Worm (Caenorhabditis elegans) whole organism, L3 larva: Measurements from ENCODE around the gene pqn-78.
A peak's percentile ranks its signal among the peaks of the same experiment; 100 is the strongest.

ENCODE experiments used
- R02D3.7 ChIP-seq: fragments of 150-350 bp; optimal IDR thresholded peaks from 2 replicates; lab custom pipeline; 2014; ENCODE audit warnings: missing biosample characterization, missing genetic modification characterization
- ZK546.5 ChIP-seq: sonication (generic microtip); optimal IDR thresholded peaks from 2 replicates; lab custom pipeline; 2017; ENCODE audit warnings: missing biosample characterization, missing genetic modification characterization
- aly-2 ChIP-seq: fragments of 150-350 bp; optimal IDR thresholded peaks from 2 replicates; lab custom pipeline; 2014; ENCODE audit warnings: missing biosample characterization, missing genetic modification characterization
- ama-1 ChIP-seq: fragments of 150-350 bp; optimal IDR thresholded peaks from 2 replicates; lab custom pipeline; 2018
- ceh-16 ChIP-seq: sonication (generic microtip); optimal IDR thresholded peaks from 2 replicates; lab custom pipeline; 2017; ENCODE audit warnings: missing biosample characterization, missing genetic modification characterization
- ceh-28 ChIP-seq: fragments of 150-350 bp; optimal IDR thresholded peaks from 2 replicates; lab custom pipeline; 2014; ENCODE audit warnings: missing biosample characterization, missing genetic modification reagents, missing genetic modification characterization
- ceh-82 ChIP-seq: fragments of 150-350 bp; optimal IDR thresholded peaks from 2 replicates; lab custom pipeline; 2014; ENCODE audit warnings: missing biosample characterization, missing genetic modification characterization
- ceh-9 ChIP-seq: sonication (generic microtip); optimal IDR thresholded peaks from 2 replicates; lab custom pipeline; 2018; ENCODE audit warnings: missing biosample characterization, missing genetic modification characterization
- daf-12 ChIP-seq: fragments of 150-350 bp; optimal IDR thresholded peaks from 2 replicates; lab custom pipeline; 2014; ENCODE audit warnings: missing biosample characterization, missing genetic modification reagents, missing genetic modification characterization
- egl-27 ChIP-seq: sonication (generic microtip); optimal IDR thresholded peaks from 4 replicates; lab custom pipeline; 2017; ENCODE audit warnings: missing biosample characterization, missing genetic modification reagents, missing genetic modification characterization
- egl-5 ChIP-seq: fragments of 150-350 bp; optimal IDR thresholded peaks from 2 replicates; lab custom pipeline; 2017; ENCODE audit warnings: missing biosample characterization, missing genetic modification reagents, missing genetic modification characterization, inconsistent platforms
- elt-1 ChIP-seq: fragments of 150-350 bp; optimal IDR thresholded peaks from 2 replicates; lab custom pipeline; 2014; ENCODE audit warnings: missing biosample characterization, missing genetic modification characterization
- elt-2 ChIP-seq: sonication (generic microtip); optimal IDR thresholded peaks from 2 replicates; lab custom pipeline; 2016; ENCODE audit warnings: missing genetic modification reagents, mild to moderate bottlenecking, missing genetic modification characterization, missing compliant biosample characterization
- elt-3 ChIP-seq, 3 experiments: fragments of 150-350 bp in 1 of 3; sonication (generic microtip) in 2 of 3; optimal IDR thresholded peaks; 2 replicates in 2 of 3; 4 replicates in 1 of 3; lab custom pipeline; 2014 to 2017; ENCODE audit warnings: missing biosample characterization in 3 of 3, missing genetic modification characterization in 3 of 3
- eor-1 ChIP-seq, 2 experiments: fragments of 150-350 bp; optimal IDR thresholded peaks; 2 replicates each; lab custom pipeline; 2014 to 2018; ENCODE audit warnings: missing biosample characterization in 2 of 2, missing genetic modification characterization in 2 of 2
- fkh-10 ChIP-seq: sonication (generic microtip); optimal IDR thresholded peaks from 2 replicates; lab custom pipeline; 2017; ENCODE audit warnings: missing biosample characterization, missing genetic modification reagents, missing genetic modification characterization
- fkh-2 ChIP-seq: fragments of 150-350 bp; optimal IDR thresholded peaks from 2 replicates; lab custom pipeline; 2014; ENCODE audit warnings: missing biosample characterization, missing genetic modification reagents, missing genetic modification characterization
- fos-1 ChIP-seq: fragments of 150-350 bp; optimal IDR thresholded peaks from 2 replicates; lab custom pipeline; 2014; ENCODE audit warnings: missing biosample characterization, missing genetic modification characterization
- hmg-11 ChIP-seq: sonication (generic microtip); optimal IDR thresholded peaks from 2 replicates; lab custom pipeline; 2016; ENCODE audit warnings: missing genetic modification characterization, missing compliant biosample characterization
- jun-1 ChIP-seq: fragments of 150-350 bp; optimal IDR thresholded peaks from 2 replicates; lab custom pipeline; 2014; ENCODE audit warnings: missing biosample characterization, missing genetic modification reagents, missing genetic modification characterization
- lin-15B ChIP-seq: fragments of 150-350 bp; optimal IDR thresholded peaks from 2 replicates; lab custom pipeline; 2014; ENCODE audit warnings: missing biosample characterization, missing genetic modification characterization
- lin-39 ChIP-seq: fragments of 150-350 bp; optimal IDR thresholded peaks from 2 replicates; lab custom pipeline; 2018; ENCODE audit warnings: missing biosample characterization, missing genetic modification reagents, missing genetic modification characterization
- lsy-12 ChIP-seq: sonication (generic microtip); optimal IDR thresholded peaks from 2 replicates; lab custom pipeline; 2016; ENCODE audit warnings: mild to moderate bottlenecking, missing genetic modification characterization, missing compliant biosample characterization
- mdl-1 ChIP-seq: fragments of 150-350 bp; optimal IDR thresholded peaks from 2 replicates; lab custom pipeline; 2014; ENCODE audit warnings: missing biosample characterization, missing genetic modification characterization
- mml-1 ChIP-seq: fragments of 150-350 bp; sonication (generic microtip); optimal IDR thresholded peaks from 3 replicates; lab custom pipeline; 2014; ENCODE audit warnings: missing biosample characterization, missing genetic modification characterization
- nfya-1 ChIP-seq: sonication (generic microtip); optimal IDR thresholded peaks from 2 replicates; lab custom pipeline; 2017; ENCODE audit warnings: missing genetic modification characterization, mild to moderate bottlenecking, missing compliant biosample characterization, antibody characterized with exemption, moderate library complexity; ENCODE audit not compliant: insufficient read depth
- nhr-11 ChIP-seq: fragments of 150-350 bp; optimal IDR thresholded peaks from 2 replicates; lab custom pipeline; 2014; ENCODE audit warnings: missing biosample characterization, missing genetic modification characterization
- nhr-12 ChIP-seq: fragments of 150-350 bp; optimal IDR thresholded peaks from 2 replicates; lab custom pipeline; 2014; ENCODE audit warnings: missing biosample characterization, missing genetic modification characterization
- nhr-23 ChIP-seq: fragments of 150-350 bp; optimal IDR thresholded peaks from 2 replicates; lab custom pipeline; 2014; ENCODE audit warnings: missing biosample characterization, missing genetic modification reagents, missing genetic modification characterization
- nhr-237 ChIP-seq: fragments of 150-350 bp; optimal IDR thresholded peaks from 2 replicates; lab custom pipeline; 2014; ENCODE audit warnings: missing biosample characterization, missing genetic modification characterization
- nhr-25 ChIP-seq: sonication (generic microtip); optimal IDR thresholded peaks from 2 replicates; lab custom pipeline; 2017; ENCODE audit warnings: missing biosample characterization, missing genetic modification characterization
- nhr-28 ChIP-seq: fragments of 150-350 bp; optimal IDR thresholded peaks from 2 replicates; lab custom pipeline; 2014; ENCODE audit warnings: missing biosample characterization, missing genetic modification characterization
- nhr-43 ChIP-seq: sonication (generic microtip); optimal IDR thresholded peaks from 2 replicates; lab custom pipeline; 2016; ENCODE audit warnings: mild to moderate bottlenecking, missing genetic modification characterization, missing compliant biosample characterization; ENCODE audit not compliant: poor library complexity, severe bottlenecking
- nhr-67 ChIP-seq: fragments of 150-350 bp; optimal IDR thresholded peaks from 2 replicates; lab custom pipeline; 2014; ENCODE audit warnings: missing biosample characterization, missing genetic modification characterization
- nhr-76 ChIP-seq: fragments of 150-350 bp; sonication (generic microtip); optimal IDR thresholded peaks from 5 replicates; lab custom pipeline; 2014; ENCODE audit warnings: missing biosample characterization, missing genetic modification characterization
- nhr-77 ChIP-seq: fragments of 150-350 bp; optimal IDR thresholded peaks from 2 replicates; lab custom pipeline; 2014; ENCODE audit warnings: missing biosample characterization, missing genetic modification characterization
- pha-4 ChIP-seq: fragments of 150-350 bp; optimal IDR thresholded peaks from 2 replicates; lab custom pipeline; 2014; ENCODE audit warnings: missing biosample characterization, missing genetic modification reagents, missing genetic modification characterization
- pqm-1 ChIP-seq: fragments of 150-350 bp; optimal IDR thresholded peaks from 2 replicates; lab custom pipeline; 2017; ENCODE audit warnings: missing biosample characterization, missing genetic modification characterization, inconsistent platforms
- sea-2 ChIP-seq: fragments of 150-350 bp; sonication (generic microtip); optimal IDR thresholded peaks from 4 replicates; lab custom pipeline; 2014; ENCODE audit warnings: missing biosample characterization, missing genetic modification reagents, missing genetic modification characterization
- skn-1 ChIP-seq: fragments of 150-350 bp; optimal IDR thresholded peaks from 2 replicates; lab custom pipeline; 2014; ENCODE audit warnings: missing biosample characterization, missing genetic modification characterization
- snpc-4 ChIP-seq: fragments of 150-350 bp; optimal IDR thresholded peaks from 2 replicates; lab custom pipeline; 2014; ENCODE audit warnings: missing biosample characterization, missing genetic modification characterization
- tbx-2 ChIP-seq: sonication (generic microtip); optimal IDR thresholded peaks from 2 replicates; lab custom pipeline; 2016; ENCODE audit warnings: mild to moderate bottlenecking, missing genetic modification characterization, missing compliant biosample characterization
- unc-39 ChIP-seq: sonication (generic microtip); optimal IDR thresholded peaks from 4 replicates; lab custom pipeline; 2017; ENCODE audit warnings: missing biosample characterization, missing genetic modification characterization
- unc-62 ChIP-seq: fragments of 150-350 bp; sonication (generic microtip); optimal IDR thresholded peaks from 4 replicates; lab custom pipeline; 2014; ENCODE audit warnings: missing biosample characterization, missing genetic modification reagents, missing genetic modification characterization
- zag-1 ChIP-seq: fragments of 150-350 bp; optimal IDR thresholded peaks from 2 replicates; lab custom pipeline; 2014; ENCODE audit warnings: missing biosample characterization, missing genetic modification characterization
- ztf-11 ChIP-seq: fragments of 150-350 bp; optimal IDR thresholded peaks from 2 replicates; lab custom pipeline; 2014; ENCODE audit warnings: missing biosample characterization, missing genetic modification characterization
- ztf-4 ChIP-seq: fragments of 150-350 bp; optimal IDR thresholded peaks from 2 replicates; lab custom pipeline; 2014; ENCODE audit warnings: missing biosample characterization, missing genetic modification characterization

pqn-78 gene

ce11 chrIV:15564327-15564726 lies 30.5 kb downstream of the pqn-78 start, which contains the start of gene Y105C5A.1:
Y105C5A.1 (minus strand) TSS chrIV:15564427.
- TF ChIP-seq nhr-237 (tag; lab: Kevin White, UChicago) (no peak), elt-1 (tag; lab: Kevin White, UChicago) (no peak), ceh-28 (no peak), elt-2 (tag; lab: Kevin White, UChicago) (no peak), nhr-67 (tag; lab: Kevin White, UChicago) (no peak), ztf-4 (no peak)

ce11 chrIV:15561223-15561656 lies 33.6 kb downstream of the pqn-78 start:
- TF ChIP-seq ztf-4 (no peak), ceh-9 (no peak), skn-1 (tag; lab: Kevin White, UChicago) (peak; percentile 65), lsy-12 (tag; lab: Kevin White, UChicago) (no peak), nhr-237 (tag; lab: Kevin White, UChicago) (no peak), hmg-11 (tag; lab: Kevin White, UChicago) (peak; percentile 80), elt-2 (tag; lab: Kevin White, UChicago) (no peak), sea-2 (GFP tag; lab: Kevin White, UChicago) (no peak), egl-5 (tag; lab: Kevin White, UChicago) (no peak), ceh-82 (no peak), daf-12 (tag; lab: Kevin White, UChicago) (no peak), nhr-43 (tag; lab: Kevin White, UChicago) (no peak), unc-62 (GFP tag; lab: Kevin White, UChicago) (no peak), nfya-1 (tag; lab: Kevin White, UChicago) (peak; percentile 92), jun-1 (tag; lab: Kevin White, UChicago) (peak; percentile 20), nhr-23 (tag; lab: Kevin White, UChicago) (no peak), unc-39 (tag; lab: Kevin White, UChicago) (no peak), nhr-76 (tag; lab: Kevin White, UChicago) (no peak), fkh-10 (peak; percentile 34), nhr-12 (tag; lab: Kevin White, UChicago) (no peak), ceh-16 (tag; lab: Kevin White, UChicago) (no peak), ceh-28 (peak; percentile 86), mdl-1 (no peak), R02D3.7 (no peak), nhr-25 (tag; lab: Kevin White, UChicago) (no peak), elt-3 (tag; optimal IDR thresholded peaks at IDR 0.05; lab: Kevin White, UChicago) (no peak), aly-2 (tag; lab: Kevin White, UChicago) (no peak), zag-1 (tag; lab: Kevin White, UChicago) (no peak), tbx-2 (no peak), nhr-28 (tag; lab: Kevin White, UChicago) (no peak), elt-1 (tag; lab: Kevin White, UChicago) (no peak), fkh-2 (tag; lab: Kevin White, UChicago) (no peak), fos-1 (tag; lab: Kevin White, UChicago) (no peak), eor-1 (tag; optimal IDR thresholded peaks at IDR 0.05; lab: Kevin White, UChicago) (no peak), mml-1 (no peak), nhr-77 (tag; lab: Kevin White, UChicago) (no peak), lin-15B (tag; lab: Kevin White, UChicago) (no peak), ama-1 (lab: Kevin White, UChicago) (no peak), egl-27 (no peak), ztf-11 (no peak), nhr-67 (tag; lab: Kevin White, UChicago) (no peak), ZK546.5 (tag; lab: Kevin White, UChicago) (no peak), lin-39 (no peak), pqm-1 (tag; lab: Kevin White, UChicago) (no peak), pha-4 (peak; percentile 77), nhr-11 (tag; lab: Kevin White, UChicago) (no peak), snpc-4 (tag; lab: Kevin White, UChicago) (peak; percentile 2)
